Worm (Caenorhabditis elegans) whole organism, early embryonic: ENCODE results near the gene flp-14.

Experiments used
- ama-1 ChIP-seq: fragments of 150-350 bp; optimal IDR thresholded peaks from 2 replicates; lab custom pipeline; 2014
- ets-7 ChIP-seq: sonication (generic microtip); optimal IDR thresholded peaks from 2 replicates; lab custom pipeline; 2016; ENCODE audit warnings: missing genotype, missing genetic modification characterization, missing compliant biosample characterization
- flt-1 ChIP-seq: fragments of 200-800 bp; sonication (Bioruptor generic); IDR thresholded peaks from 2 replicates; pipeline ENCODE4 v1.3.6; 2022; ENCODE audit warnings: missing genetic modification characterization, missing compliant biosample characterization
- hnd-1 ChIP-seq: sonication (generic microtip); optimal IDR thresholded peaks from 2 replicates; lab custom pipeline; 2016; ENCODE audit warnings: missing genetic modification characterization, missing compliant biosample characterization
- tbx-11 ChIP-seq: fragments of 200-800 bp; sonication (Bioruptor generic); IDR thresholded peaks from 2 replicates; pipeline ENCODE4 v1.3.6; 2022; ENCODE audit warnings: missing genetic modification characterization, missing compliant biosample characterization

DNA sequence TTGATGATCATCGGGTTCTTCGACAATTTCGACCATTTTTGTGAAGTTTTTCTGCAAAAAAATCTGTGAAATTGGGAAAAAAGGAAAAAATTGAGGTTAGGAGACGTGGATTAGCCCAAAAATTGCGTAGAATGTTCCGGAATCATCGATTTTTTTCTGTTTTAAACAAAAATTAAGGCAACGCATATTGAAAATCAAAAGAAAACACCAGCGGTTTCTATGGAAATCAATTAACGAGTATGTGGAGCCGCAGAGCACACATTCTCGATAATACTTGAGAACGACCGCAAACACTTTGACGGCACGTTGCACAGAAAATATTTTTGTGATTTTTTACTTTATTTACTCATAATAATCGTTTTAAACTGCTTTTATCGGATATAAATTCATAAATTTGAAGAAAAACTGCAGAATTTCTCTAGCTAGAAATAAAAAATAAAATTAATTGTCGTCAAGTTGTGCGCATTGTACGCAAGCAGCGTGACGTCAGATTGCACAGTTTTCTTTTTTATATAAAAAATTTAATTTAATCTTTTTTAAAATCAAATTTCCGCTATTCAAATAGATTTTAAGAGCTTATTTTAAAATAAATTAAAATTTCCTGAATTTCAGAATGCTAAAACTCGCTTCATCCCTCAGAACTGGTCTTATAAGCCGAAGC lies 15.8 kb downstream of the flp-14 start, which contains the start of the genes npp-25 and mrps-10:
- no peak for TF ChIP-seq ets-7 (tag; lab: Kevin White, UChicago)
- no peak for TF ChIP-seq flt-1
- no peak for TF ChIP-seq ama-1 (lab: Kevin White, UChicago)
- TF ChIP-seq hnd-1 (tag; lab: Kevin White, UChicago) = no peak
- TF ChIP-seq tbx-11 (GFP tag; lab: Robert Waterston, UW) = no peak
